Worm (Caenorhabditis elegans) whole organism, L2 larva: ENCODE results near the gene madf-9.

Experiments
- ZK546.5 ChIP-seq: sonication (generic microtip); optimal IDR thresholded peaks from 2 replicates; lab custom pipeline; 2017; ENCODE audit warnings: missing biosample characterization, missing genetic modification characterization
- egl-27 ChIP-seq: sonication (generic microtip); optimal IDR thresholded peaks from 3 replicates; lab custom pipeline; 2017; ENCODE audit warnings: missing biosample characterization, missing genetic modification reagents, missing genetic modification characterization
- lsy-2 ChIP-seq, 2 experiments: fragments of 150-350 bp in 1 of 2; sonication (generic microtip) in 1 of 2; optimal IDR thresholded peaks; 2 replicates each; lab custom pipeline; 2014 to 2017; ENCODE audit warnings: missing biosample characterization in 2 of 2, missing genetic modification characterization in 2 of 2
- unc-55 ChIP-seq: fragments of 150-350 bp; sonication (generic microtip); optimal IDR thresholded peaks from 3 replicates; lab custom pipeline; 2014; ENCODE audit warnings: missing biosample characterization, missing genetic modification reagents, missing genetic modification characterization
- unc-62 ChIP-seq: fragments of 150-350 bp; optimal IDR thresholded peaks from 2 replicates; lab custom pipeline; 2014; ENCODE audit warnings: missing biosample characterization, missing genetic modification reagents, missing genetic modification characterization

ce11 chrIV:3613022-3613605 is 23.8 kb upstream of the madf-9 start, which contains the start of gene ltah-1.2:
- TF ChIP-seq unc-55 (GFP tag; lab: Kevin White, UChicago) (no peak), ZK546.5 (tag; lab: Kevin White, UChicago) (no peak), egl-27 (no peak), unc-62 (GFP tag; lab: Kevin White, UChicago) (no peak), lsy-2 (tag; optimal IDR thresholded peaks at IDR 0.05; lab: Kevin White, UChicago) (no peak)
